Worm (Caenorhabditis elegans) whole organism, L2 larva: ENCODE measurements around the gene dnj-7.

ENCODE experiments used
- elt-3 ChIP-seq: sonication (generic microtip); optimal IDR thresholded peaks from 2 replicates; lab custom pipeline; 2017; ENCODE audit warnings: missing biosample characterization, missing genetic modification characterization
- nhr-12 ChIP-seq: fragments of 150-350 bp; optimal IDR thresholded peaks from 2 replicates; lab custom pipeline; 2014; ENCODE audit warnings: missing biosample characterization, missing genetic modification characterization
- nhr-25 ChIP-seq: fragments of 150-350 bp; sonication (generic microtip); optimal IDR thresholded peaks from 3 replicates; lab custom pipeline; 2014; ENCODE audit warnings: missing biosample characterization, missing genetic modification characterization
- unc-62 ChIP-seq: fragments of 150-350 bp; optimal IDR thresholded peaks from 2 replicates; lab custom pipeline; 2014; ENCODE audit warnings: missing biosample characterization, missing genetic modification reagents, missing genetic modification characterization

DNA sequence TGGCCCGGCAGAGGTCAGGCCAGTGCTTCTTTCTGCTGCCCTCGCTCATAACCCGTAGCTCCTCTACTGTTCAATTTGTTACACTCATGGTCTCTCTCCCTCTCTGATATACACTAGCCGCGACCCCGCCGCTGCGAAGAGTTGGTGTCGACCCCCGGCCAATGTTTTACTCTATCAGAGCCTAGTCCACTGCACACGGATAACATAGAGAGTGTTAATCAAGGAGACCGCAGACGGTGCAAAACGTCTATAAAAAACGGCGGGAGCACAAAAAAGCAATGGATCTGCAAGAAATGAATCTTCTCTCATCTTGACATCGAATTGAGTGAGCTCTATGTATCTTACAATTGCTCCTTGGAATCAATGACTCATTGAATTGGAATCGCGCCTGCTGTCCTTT is 40.9 kb upstream of the dnj-7 start:
- no peak for TF ChIP-seq nhr-12
- TF ChIP-seq unc-62 (GFP tag; lab: Kevin White, UChicago): no peak
- TF ChIP-seq elt-3: no peak
- no peak for TF ChIP-seq nhr-25
